Fruit fly (Drosophila melanogaster) whole organism, embryonic: ENCODE data around the gene plx.

Source experiments
- Bgb ChIP-seq: fragments of 200-800 bp; sonication (Bioruptor generic); IDR thresholded peaks from 2 replicates; pipeline ENCODE4 v1.3.6; 2022; ENCODE audit warnings: missing biosample characterization, missing genetic modification characterization; ENCODE audit not compliant: partially characterized antibody
- CG10979 ChIP-seq: fragments of 200-800 bp; sonication (Bioruptor generic); optimal IDR thresholded peaks from 2 replicates; lab custom pipeline; 2018; ENCODE audit warnings: missing biosample characterization, mild to moderate bottlenecking, missing genetic modification characterization, moderate library complexity
- CG12236 ChIP-seq: fragments of 200-800 bp; sonication (Bioruptor generic); optimal IDR thresholded peaks from 2 replicates; lab custom pipeline; 2016; ENCODE audit warnings: missing biosample characterization, missing genetic modification characterization
- CG12769 ChIP-seq: fragments of 200-800 bp; sonication (Bioruptor generic); optimal IDR thresholded peaks from 2 replicates; lab custom pipeline; 2019; ENCODE audit warnings: missing biosample characterization, mild to moderate bottlenecking, missing genetic modification characterization, moderate library complexity
- CG14441 ChIP-seq: fragments of 200-800 bp; sonication (Bioruptor generic); IDR thresholded peaks from 2 replicates; pipeline ENCODE4 v1.3.6; 2022; ENCODE audit warnings: missing biosample characterization, missing genetic modification characterization
- CG14710 ChIP-seq: fragments of 200-800 bp; sonication (Bioruptor generic); optimal IDR thresholded peaks from 3 replicates; lab custom pipeline; 2019; ENCODE audit warnings: missing biosample characterization, mild to moderate bottlenecking, missing genetic modification characterization, moderate library complexity
- CG15269 ChIP-seq: fragments of 200-800 bp; sonication (Bioruptor generic); optimal IDR thresholded peaks from 2 replicates; lab custom pipeline; 2018; ENCODE audit warnings: missing biosample characterization, mild to moderate bottlenecking, missing genetic modification characterization, moderate library complexity
- CG17612 ChIP-seq: fragments of 200-800 bp; sonication (Bioruptor generic); IDR thresholded peaks from 2 replicates; pipeline ENCODE4 v1.3.6; 2022; ENCODE audit warnings: missing biosample characterization, missing genetic modification characterization
- CG18262 ChIP-seq: fragments of 200-800 bp; optimal IDR thresholded peaks from 3 replicates; lab custom pipeline; 2019; ENCODE audit warnings: missing biosample characterization, mild to moderate bottlenecking, missing genetic modification characterization, moderate library complexity
- CG1832 ChIP-seq: fragments of 200-800 bp; sonication (Bioruptor generic); optimal IDR thresholded peaks from 2 replicates; lab custom pipeline; 2017; ENCODE audit warnings: missing biosample characterization, mild to moderate bottlenecking, missing genetic modification characterization, inconsistent platforms
- CG3065 ChIP-seq: fragments of 200-800 bp; sonication (Bioruptor generic); optimal IDR thresholded peaks from 2 replicates; lab custom pipeline; 2016; ENCODE audit warnings: missing biosample characterization, missing genetic modification characterization
- CG32532 ChIP-seq: fragments of 200-800 bp; sonication (Bioruptor generic); IDR thresholded peaks from 2 replicates; pipeline ENCODE4 v1.3.6; 2022; ENCODE audit warnings: missing biosample characterization, missing genetic modification characterization
- CG3995 ChIP-seq: fragments of 200-800 bp; sonication (Bioruptor generic); optimal IDR thresholded peaks from 3 replicates; lab custom pipeline; 2016; ENCODE audit warnings: missing biosample characterization, missing genetic modification characterization
- CG4424 ChIP-seq: fragments of 200-800 bp; sonication (Bioruptor generic); optimal IDR thresholded peaks from 3 replicates; lab custom pipeline; 2016; ENCODE audit warnings: missing biosample characterization, missing genetic modification characterization
- CG4617 ChIP-seq: fragments of 200-800 bp; sonication (Bioruptor generic); optimal IDR thresholded peaks from 3 replicates; lab custom pipeline; 2016; ENCODE audit warnings: missing biosample characterization, missing genetic modification characterization, borderline replicate concordance
- CG6791 ChIP-seq: fragments of 200-800 bp; sonication (Bioruptor generic); IDR thresholded peaks from 3 replicates; pipeline ENCODE4 v1.3.6; 2022; ENCODE audit warnings: missing biosample characterization, missing genetic modification characterization; ENCODE audit not compliant: partially characterized antibody
- CG6813 ChIP-seq: fragments of 200-800 bp; sonication (Bioruptor generic); optimal IDR thresholded peaks from 2 replicates; lab custom pipeline; 2017; ENCODE audit warnings: missing biosample characterization, missing genetic modification characterization, mild to moderate bottlenecking, moderate library complexity, missing genetic modification reagents
- CG9727 ChIP-seq: fragments of 200-800 bp; sonication (Bioruptor generic); optimal IDR thresholded peaks from 3 replicates; lab custom pipeline; 2017; ENCODE audit warnings: missing biosample characterization, mild to moderate bottlenecking, missing genetic modification characterization
- D19A ChIP-seq: fragments of 200-800 bp; optimal IDR thresholded peaks from 3 replicates; lab custom pipeline; 2019; ENCODE audit warnings: missing biosample characterization, mild to moderate bottlenecking, missing genetic modification characterization, moderate library complexity
- E2f2 ChIP-seq: fragments of 200-800 bp; sonication (Bioruptor generic); IDR thresholded peaks from 2 replicates; pipeline ENCODE4 v1.3.6; 2022; ENCODE audit warnings: missing biosample characterization, missing genetic modification characterization
- Eip74EF ChIP-seq, 2 experiments: fragments of 200-800 bp in 1 of 2; fragments of >200 bp in 1 of 2; sonication (Bioruptor generic) in 1 of 2; optimal IDR thresholded peaks; 2 replicates each; lab custom pipeline; 2017 to 2019; ENCODE audit warnings: missing biosample characterization in 2 of 2, missing genetic modification characterization in 2 of 2, mild to moderate bottlenecking in 1 of 2, moderate library complexity in 1 of 2
- Elba2 ChIP-seq: fragments of 200-800 bp; sonication (Bioruptor generic); optimal IDR thresholded peaks from 3 replicates; lab custom pipeline; 2016; ENCODE audit warnings: missing biosample characterization, missing genetic modification characterization
- HLH3B ChIP-seq: fragments of 200-800 bp; sonication (Bioruptor generic); IDR thresholded peaks from 2 replicates; pipeline ENCODE4 v1.3.6; 2022; ENCODE audit warnings: missing biosample characterization, missing genetic modification characterization
- HmgD ChIP-seq: fragments of 200-800 bp; sonication (Bioruptor generic); optimal IDR thresholded peaks from 3 replicates; lab custom pipeline; 2016; ENCODE audit warnings: missing biosample characterization, missing genetic modification characterization
- Hr51 ChIP-seq, 2 experiments: fragments of 200-800 bp; sonication (Bioruptor generic); optimal IDR thresholded peaks; 2 replicates in 1 of 2; 3 replicates in 1 of 2; lab custom pipeline; 2016 to 2018; ENCODE audit warnings: missing biosample characterization in 2 of 2, missing genetic modification characterization in 2 of 2, mild to moderate bottlenecking in 1 of 2, moderate library complexity in 1 of 2
- Jarid2 ChIP-seq: fragments of 200-800 bp; sonication (Bioruptor generic); optimal IDR thresholded peaks from 3 replicates; lab custom pipeline; 2017; ENCODE audit warnings: mild to moderate bottlenecking, missing biosample characterization, missing genetic modification reagents, missing genetic modification characterization
- Kr ChIP-seq: fragments of 200-800 bp; sonication (Bioruptor generic); optimal IDR thresholded peaks from 2 replicates; lab custom pipeline; 2017; ENCODE audit warnings: missing biosample characterization, mild to moderate bottlenecking, missing genetic modification characterization
- Lhr ChIP-seq: fragments of 200-800 bp; sonication (Bioruptor generic); optimal IDR thresholded peaks from 3 replicates; lab custom pipeline; 2017; ENCODE audit warnings: mild to moderate bottlenecking, missing biosample characterization, missing genetic modification reagents, missing genetic modification characterization
- Lim3 ChIP-seq: fragments of 200-800 bp; sonication (Bioruptor generic); IDR thresholded peaks from 2 replicates; pipeline ENCODE4 v1.3.6; 2022; ENCODE audit warnings: missing biosample characterization, missing genetic modification characterization
- MTF-1 ChIP-seq: fragments of 200-800 bp; sonication (Bioruptor generic); optimal IDR thresholded peaks from 2 replicates; lab custom pipeline; 2018; ENCODE audit warnings: missing biosample characterization, mild to moderate bottlenecking, missing genetic modification characterization, borderline replicate concordance
- Max ChIP-seq: fragments of 200-800 bp; sonication (Bioruptor generic); optimal IDR thresholded peaks from 2 replicates; lab custom pipeline; 2016; ENCODE audit warnings: missing biosample characterization, mild to moderate bottlenecking, missing genetic modification characterization
- NK7.1 ChIP-seq: fragments of 200-800 bp; sonication (Bioruptor generic); optimal IDR thresholded peaks from 3 replicates; lab custom pipeline; 2016; ENCODE audit warnings: missing biosample characterization, missing genetic modification characterization
- Oli ChIP-seq: fragments of 200-800 bp; sonication (Bioruptor generic); optimal IDR thresholded peaks from 2 replicates; lab custom pipeline; 2018; ENCODE audit warnings: missing biosample characterization, mild to moderate bottlenecking, missing genetic modification characterization, moderate library complexity
- Pdp1 ChIP-seq, 2 experiments: fragments of 200-800 bp; sonication (Bioruptor generic); optimal IDR thresholded peaks; 3 replicates each; lab custom pipeline; 2016; ENCODE audit warnings: missing biosample characterization in 2 of 2, missing genetic modification characterization in 2 of 2, mild to moderate bottlenecking in 1 of 2, moderate library complexity in 1 of 2
- ab ChIP-seq: fragments of 200-800 bp; sonication (Bioruptor generic); optimal IDR thresholded peaks from 2 replicates; lab custom pipeline; 2016; ENCODE audit warnings: missing biosample characterization, missing genetic modification characterization
- ems ChIP-seq: fragments of 200-800 bp; sonication (Bioruptor generic); optimal IDR thresholded peaks from 3 replicates; lab custom pipeline; 2016; ENCODE audit warnings: missing biosample characterization, missing genetic modification characterization
- esg ChIP-seq: fragments of 200-800 bp; sonication (Bioruptor generic); conservative IDR thresholded peaks from 2 replicates; pipeline ENCODE4 v1.3.6; 2022; ENCODE audit warnings: missing biosample characterization, missing genetic modification characterization
- fd102C ChIP-seq: fragments of 200-800 bp; sonication (Bioruptor generic); optimal IDR thresholded peaks from 2 replicates; lab custom pipeline; 2018; ENCODE audit warnings: missing biosample characterization, mild to moderate bottlenecking, missing genetic modification characterization, moderate library complexity
- jigr1 ChIP-seq: fragments of 200-800 bp; sonication (Bioruptor generic); IDR thresholded peaks from 3 replicates; pipeline ENCODE4 v1.3.6; 2022; ENCODE audit warnings: missing biosample characterization, missing genetic modification characterization
- nau ChIP-seq: fragments of 200-800 bp; sonication (Bioruptor generic); optimal IDR thresholded peaks from 3 replicates; lab custom pipeline; 2017; ENCODE audit warnings: missing biosample characterization, mild to moderate bottlenecking, missing genetic modification characterization, missing genetic modification reagents
- oc ChIP-seq: fragments of 200-800 bp; sonication (Bioruptor generic); optimal IDR thresholded peaks from 2 replicates; lab custom pipeline; 2018; ENCODE audit warnings: missing biosample characterization, mild to moderate bottlenecking, missing genetic modification characterization, moderate library complexity
- p53 ChIP-seq: fragments of 200-800 bp; sonication (Bioruptor generic); optimal IDR thresholded peaks from 2 replicates; lab custom pipeline; 2016; ENCODE audit warnings: missing biosample characterization, missing genetic modification characterization
- pzg ChIP-seq: fragments of 200-800 bp; sonication (Bioruptor generic); optimal IDR thresholded peaks from 3 replicates; lab custom pipeline; 2018; ENCODE audit warnings: missing biosample characterization, mild to moderate bottlenecking, missing genetic modification characterization, moderate library complexity
- schlank ChIP-seq: fragments of 200-800 bp; sonication (Bioruptor generic); optimal IDR thresholded peaks from 2 replicates; lab custom pipeline; 2018; ENCODE audit warnings: missing biosample characterization, mild to moderate bottlenecking, missing genetic modification characterization
- sens-2 ChIP-seq: fragments of 200-800 bp; sonication (Bioruptor generic); IDR thresholded peaks from 2 replicates; pipeline ENCODE4 v1.3.6; 2022; ENCODE audit warnings: missing biosample characterization, missing genetic modification characterization
- sim ChIP-seq: fragments of 200-800 bp; sonication (Bioruptor generic); IDR thresholded peaks from 2 replicates; pipeline ENCODE4 v1.3.6; 2022; ENCODE audit warnings: missing biosample characterization, missing genetic modification characterization
- slbo ChIP-seq: fragments of 200-800 bp; sonication (Bioruptor generic); IDR thresholded peaks from 2 replicates; pipeline ENCODE4 v1.3.6; 2022; ENCODE audit warnings: missing biosample characterization, missing genetic modification characterization
- slp2 ChIP-seq: fragments of 200-800 bp; sonication (Bioruptor generic); optimal IDR thresholded peaks from 2 replicates; lab custom pipeline; 2016; ENCODE audit warnings: missing biosample characterization, missing genetic modification characterization
- sob ChIP-seq: fragments of 200-800 bp; sonication (Bioruptor generic); IDR thresholded peaks from 2 replicates; pipeline ENCODE4 v1.3.6; 2022; ENCODE audit warnings: missing biosample characterization, missing genetic modification characterization
- stwl ChIP-seq: fragments of 200-800 bp; sonication (Bioruptor generic); optimal IDR thresholded peaks from 3 replicates; lab custom pipeline; 2018; ENCODE audit warnings: missing biosample characterization, mild to moderate bottlenecking, missing genetic modification characterization, moderate library complexity
- sug ChIP-seq: fragments of 200-800 bp; optimal IDR thresholded peaks from 2 replicates; lab custom pipeline; 2019; ENCODE audit warnings: missing biosample characterization, mild to moderate bottlenecking, missing genetic modification characterization, moderate library complexity

plx gene

DNA sequence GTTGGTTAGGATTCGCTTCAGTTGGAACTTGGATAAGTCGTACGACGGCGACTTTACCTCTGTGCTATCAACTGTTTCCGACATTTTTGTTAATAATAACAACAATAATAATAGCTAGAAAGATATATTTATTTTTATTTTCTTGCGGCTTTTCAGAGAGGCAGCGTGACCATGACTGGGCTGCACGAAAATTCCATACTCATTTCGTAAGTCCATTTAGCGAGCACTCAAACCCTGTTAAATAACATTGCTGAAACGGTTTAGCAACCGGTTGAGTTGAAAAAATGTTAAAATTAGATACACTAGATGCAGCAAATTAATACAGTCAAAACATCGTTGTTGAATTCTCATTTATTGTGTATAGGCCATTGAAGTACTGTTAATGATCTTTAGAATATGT lies 68.9 kb downstream of the plx start, which contains the start of gene Dcps (continued):
- TF ChIP-seq sens-2 (GFP tag; lab: Robert Waterston, UW) (no peak), CG6791 (no peak), Kr (GFP tag; lab: Kevin White, UChicago) (no peak), ems (no peak), esg (no peak), oc (tag; lab: Kevin White, UChicago) (no peak), HLH3B (GFP tag; lab: Robert Waterston, UW) (no peak), E2f2 (GFP tag; lab: Robert Waterston, UW) (peak; percentile 42), NK7.1 (GFP tag; lab: Kevin White, UChicago) (no peak), CG18262 (tag; lab: Kevin White, UChicago) (no peak), CG17612 (GFP tag; lab: Robert Waterston, UW) (no peak), Hr51 (GFP tag; optimal IDR thresholded peaks at IDR 0.05; lab: Kevin White, UChicago) (no peak), Lhr (GFP tag; lab: Kevin White, UChicago) (peak; percentile 25), Eip74EF (GFP tag; optimal IDR thresholded peaks at IDR 0.05; lab: Kevin White, UChicago) (no peak), schlank (tag; lab: Kevin White, UChicago) (no peak), CG12236 (GFP tag; lab: Kevin White, UChicago) (no peak), fd102C (no peak), CG12769 (tag; lab: Kevin White, UChicago) (no peak), CG14441 (GFP tag; lab: Robert Waterston, UW) (no peak), Elba2 (GFP tag; lab: Kevin White, UChicago) (no peak), CG4424 (GFP tag; lab: Kevin White, UChicago) (no peak), pzg (peak; percentile 75), Lim3 (GFP tag; lab: Robert Waterston, UW) (no peak), slbo (no peak), Bgb (GFP tag; lab: Robert Waterston, UW) (0 out of 2 replicates have a peak, but pooled peaks have one; percentile 21), CG6813 (GFP tag; lab: Kevin White, UChicago) (no peak), stwl (tag; lab: Kevin White, UChicago) (peak; percentile 58), sob (GFP tag; lab: Robert Waterston, UW) (no peak), CG9727 (no peak), MTF-1 (GFP tag; lab: Kevin White, UChicago) (no peak), CG4617 (GFP tag; lab: Kevin White, UChicago) (peak; percentile 55), CG3065 (GFP tag; lab: Kevin White, UChicago) (no peak), CG15269 (tag; lab: Kevin White, UChicago) (no peak), Max (GFP tag; lab: Kevin White, UChicago) (no peak), slp2 (GFP tag; lab: Kevin White, UChicago) (no peak), Oli (no peak), CG14710 (tag; lab: Kevin White, UChicago) (peak; percentile 30), sim (no peak), HmgD (GFP tag; lab: Kevin White, UChicago) (no peak), sug (tag; lab: Kevin White, UChicago) (no peak), ab (no peak), nau (GFP tag; lab: Kevin White, UChicago) (no peak), CG32532 (no peak), CG3995 (no peak), jigr1 (GFP tag; lab: Robert Waterston, UW) (no peak), CG10979 (tag; lab: Kevin White, UChicago) (no peak), Pdp1 (GFP tag; optimal IDR thresholded peaks at IDR 0.05; lab: Kevin White, UChicago) (peak in 1 of 2 experiments; percentile 83), D19A (tag; lab: Kevin White, UChicago) (no peak), CG1832 (GFP tag; lab: Kevin White, UChicago) (no peak), p53 (no peak), Jarid2 (no peak)
